Worm (Caenorhabditis elegans): Measurements from ENCODE around the gene C44B12.6.

DNA sequence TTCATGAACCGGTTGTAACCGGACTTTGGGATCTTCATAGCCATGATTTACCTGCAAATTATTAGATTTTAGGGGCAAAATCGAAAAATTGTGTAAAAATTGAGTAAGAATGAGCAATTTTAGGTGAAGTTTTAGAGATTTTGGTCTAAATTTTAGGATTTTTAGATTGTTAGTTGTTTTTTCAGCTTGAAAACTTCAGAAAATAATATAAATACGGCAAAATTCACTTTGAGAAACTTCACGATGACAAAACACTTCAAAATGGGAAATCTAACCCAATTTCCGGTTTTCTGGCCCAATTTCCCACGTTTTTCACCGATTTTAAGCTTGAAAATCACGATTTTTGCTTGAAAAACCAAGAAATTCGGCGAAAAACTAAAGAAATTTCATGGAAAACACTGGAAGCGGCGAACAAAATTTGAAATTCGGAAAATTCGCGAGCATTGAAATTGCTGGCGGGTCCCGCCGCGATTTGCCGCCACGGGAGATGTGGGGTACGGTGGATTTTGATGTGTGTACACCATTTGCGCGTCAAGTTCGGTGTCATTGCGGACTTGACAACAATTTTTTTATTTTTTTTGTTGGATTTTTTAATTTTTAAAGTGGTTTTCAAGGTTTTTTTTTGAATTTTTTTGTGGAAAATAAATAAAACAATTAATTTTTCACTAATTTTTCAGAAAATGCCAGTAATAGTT, 42.5 kb downstream of the C44B12.6 start, which contains the start of the genes cct-8 and Y55F3AR.2:
- peak; percentile 93 for TF ChIP-seq elt-2 (tag; optimal IDR thresholded peaks at IDR 0.05)
- peak; percentile 20 for TF ChIP-seq unc-62 (GFP tag; optimal IDR thresholded peaks at IDR 0.05)
- TF ChIP-seq tbx-2 (tag; optimal IDR thresholded peaks at IDR 0.05), result peak; percentile 98
- peak; percentile 97 for TF ChIP-seq aly-2 (tag; optimal IDR thresholded peaks at IDR 0.05)
- peak; percentile 93 for TF ChIP-seq skn-1 (tag; optimal IDR thresholded peaks at IDR 0.05)
- TF ChIP-seq mdl-1 (tag; optimal IDR thresholded peaks at IDR 0.05), result peak in 1 of 2 experiments; percentile 87

Data from whole organism, L1 larva.